Fruit fly (Drosophila melanogaster): ENCODE measurements around the gene mRpS22.

Gene mRpS22

dm6 chr3R:27916355-27917019 lies at the start of gene mRpS22, which contains the start of gene CG5003 (continued):
- TF ChIP-seq CG2678 (tag; optimal IDR thresholded peaks at IDR 0.05): peak; percentile 78
- TF ChIP-seq CHES-1-like (GFP tag; optimal IDR thresholded peaks at IDR 0.05): peak; percentile 11
- TF ChIP-seq Jarid2 (GFP tag; optimal IDR thresholded peaks at IDR 0.05): peak; percentile 17
- peak; percentile 47 for TF ChIP-seq BtbVII (GFP tag; optimal IDR thresholded peaks at IDR 0.05)
- peak; percentile 59 for TF ChIP-seq ind (GFP tag; optimal IDR thresholded peaks at IDR 0.05)
- peak; percentile 81 for TF ChIP-seq CG12391 (tag; optimal IDR thresholded peaks at IDR 0.05)
- peak; percentile 47 for TF ChIP-seq CG16815 (GFP tag; optimal IDR thresholded peaks at IDR 0.05)
- no peak for TF ChIP-seq en (GFP tag; optimal IDR thresholded peaks at IDR 0.05)
- TF ChIP-seq zfh2 (GFP tag; optimal IDR thresholded peaks at IDR 0.05): peak; percentile 44
- TF ChIP-seq Hand (GFP tag; optimal IDR thresholded peaks at IDR 0.05): no peak
- TF ChIP-seq nau (GFP tag; optimal IDR thresholded peaks at IDR 0.05): peak; percentile 11
- no peak for TF ChIP-seq CG4854 (GFP tag; optimal IDR thresholded peaks at IDR 0.05)
- TF ChIP-seq Pdp1 (GFP tag; optimal IDR thresholded peaks at IDR 0.05): peak in 1 of 2 experiments; percentile 32
- peak; percentile 41; the same call in 1 of the 2 replicates for TF ChIP-seq amos (GFP tag; IDR thresholded peaks at IDR 0.05; ENCODE audit: partially characterized antibody)
- TF ChIP-seq CG11085 (GFP tag; IDR thresholded peaks at IDR 0.05): no peak
- peak in 1 of 2 experiments; percentile 26 for TF ChIP-seq bsh (GFP tag; optimal IDR thresholded peaks at IDR 0.05)
- TF ChIP-seq Hr78 (GFP tag; optimal IDR thresholded peaks at IDR 0.05): no peak
- TF ChIP-seq pita (GFP tag; optimal IDR thresholded peaks at IDR 0.05): no peak
- peak; percentile 12 for TF ChIP-seq dm (GFP tag; optimal IDR thresholded peaks at IDR 0.05)
- peak; percentile 52 for TF ChIP-seq CG32532 (GFP tag; IDR thresholded peaks at IDR 0.05)
- TF ChIP-seq Atf-2 (GFP tag; optimal IDR thresholded peaks at IDR 0.05): no peak
- TF ChIP-seq Hr3 (GFP tag; optimal IDR thresholded peaks at IDR 0.05): peak; percentile 64
- peak; percentile 38 for TF ChIP-seq CG33557 (GFP tag; optimal IDR thresholded peaks at IDR 0.05)
- no peak for TF ChIP-seq nom (GFP tag; optimal IDR thresholded peaks at IDR 0.05)
- peak; percentile 58 for TF ChIP-seq NfI (GFP tag; optimal IDR thresholded peaks at IDR 0.05)
- TF ChIP-seq corto (GFP tag; optimal IDR thresholded peaks at IDR 0.05): no peak
- TF ChIP-seq CG8290 (GFP tag; optimal IDR thresholded peaks at IDR 0.05): no peak
- TF ChIP-seq CG8290 (tag; optimal IDR thresholded peaks at IDR 0.05): peak in 1 of 2 experiments; percentile 7
- TF ChIP-seq sens (GFP tag): peak; percentile 83
- TF ChIP-seq Dfd (GFP tag; optimal IDR thresholded peaks at IDR 0.05): peak in 1 of 2 experiments; percentile 65
- TF ChIP-seq Xbp1 (GFP tag; optimal IDR thresholded peaks at IDR 0.05): peak; percentile 43
- peak; percentile 42; the same call in 1 of the 2 replicates for TF ChIP-seq NFAT (GFP tag; IDR thresholded peaks at IDR 0.05)
- TF ChIP-seq CG31388 (GFP tag; optimal IDR thresholded peaks at IDR 0.05): no peak
- TF ChIP-seq Dp (GFP tag; optimal IDR thresholded peaks at IDR 0.05): peak; percentile 10
- no peak for TF ChIP-seq stc (GFP tag; IDR thresholded peaks at IDR 0.05)
- TF ChIP-seq CG18599 (GFP tag; optimal IDR thresholded peaks at IDR 0.05): peak; percentile 45
- no peak for TF ChIP-seq Camta (GFP tag; optimal IDR thresholded peaks at IDR 0.05)
- 0 out of 4 replicates have a peak, but pooled peaks have one; percentile 32 for TF ChIP-seq chinmo (GFP tag; IDR thresholded peaks at IDR 0.05; ENCODE audit: partially characterized antibody)
- TF ChIP-seq CG5245 (GFP tag; optimal IDR thresholded peaks at IDR 0.05): peak; percentile 21
- peak; percentile 32 for TF ChIP-seq HmgZ (tag; optimal IDR thresholded peaks at IDR 0.05)
- TF ChIP-seq Fer3 (tag; optimal IDR thresholded peaks at IDR 0.05): peak; percentile 46
- peak; percentile 81 for TF ChIP-seq Sry-β (GFP tag; optimal IDR thresholded peaks at IDR 0.05)
- TF ChIP-seq CG12299 (tag; optimal IDR thresholded peaks at IDR 0.05): no peak
- TF ChIP-seq zen (tag; optimal IDR thresholded peaks at IDR 0.05): peak; percentile 48
- TF ChIP-seq dpn (GFP tag; optimal IDR thresholded peaks at IDR 0.05): peak in 1 of 2 experiments; percentile 52
- peak; percentile 78 for TF ChIP-seq Abd-B (GFP tag; optimal IDR thresholded peaks at IDR 0.05)
- peak; percentile 47 for TF ChIP-seq dmrt11E (tag; optimal IDR thresholded peaks at IDR 0.05)
- peak; percentile 48; the same call in 1 of the 2 replicates for TF ChIP-seq Scr (GFP tag; IDR thresholded peaks at IDR 0.05; ENCODE audit: partially characterized antibody)

All from whole organism, embryonic.